Fruit fly (Drosophila melanogaster) Kc167 (cell line): Measurements from ENCODE around the gene HemK1.

ENCODE experiments used
- h ChIP-seq: fragments of >200 bp; optimal IDR thresholded peaks from 3 replicates; lab custom pipeline; 2018; ENCODE audit warnings: missing external identifiers
- psq ChIP-seq: fragments of >200 bp; optimal IDR thresholded peaks from 2 replicates; lab custom pipeline; 2017; ENCODE audit warnings: missing external identifiers

DNA sequence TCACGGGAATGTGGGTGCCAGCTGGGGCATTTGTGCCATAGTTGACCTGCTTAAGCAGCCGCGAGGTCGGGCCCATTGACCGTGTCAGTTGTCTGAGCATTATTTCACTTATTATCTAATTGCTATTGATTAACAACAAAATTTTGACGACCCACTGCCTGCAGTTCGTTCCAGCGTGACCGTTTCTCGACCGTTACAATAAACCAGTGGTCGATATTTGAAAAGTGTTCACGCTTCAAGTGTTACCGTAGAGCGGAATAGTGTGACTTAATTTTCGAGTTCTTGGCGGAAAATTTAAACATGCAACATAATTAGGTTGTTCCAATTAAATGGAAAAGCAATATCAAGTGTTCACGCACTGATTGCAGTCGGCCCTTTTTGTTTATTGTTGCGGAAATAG is at the start of gene HemK1:
- TF ChIP-seq psq (lab: Kevin White, UChicago) (no peak), h (no peak)
